Worm (Caenorhabditis elegans): ENCODE data around the gene C50F7.9.

ce11 chrIV:7743539-7743938 lies 11.7 kb upstream of the C50F7.9 start, which contains the start of gene npr-35:
- TF ChIP-seq nhr-25 (tag; optimal IDR thresholded peaks at IDR 0.05; ENCODE audit: borderline replicate concordance, insufficient read depth) (no peak), nhr-11 (tag; optimal IDR thresholded peaks at IDR 0.05) (no peak), pqm-1 (tag; optimal IDR thresholded peaks at IDR 0.05) (no peak), F49E8.2 (tag; optimal IDR thresholded peaks at IDR 0.05; ENCODE audit: borderline replicate concordance) (no peak), arid-1 (GFP tag; conservative IDR thresholded peaks at IDR 0.05) (no peak), nhr-237 (tag; optimal IDR thresholded peaks at IDR 0.05) (no peak), nhr-76 (tag; optimal IDR thresholded peaks at IDR 0.05) (no peak), unc-130 (GFP tag; optimal IDR thresholded peaks at IDR 0.05) (no peak)
